Fruit fly (Drosophila melanogaster): ENCODE measurements around the gene RabGGTa.

RabGGTa gene

dm6 chr3R:5127790-5128243, at the start of gene RabGGTa:
RabGGTa (plus strand) TSS chr3R:5128087.
- TF ChIP-seq CG17801 (GFP tag; optimal IDR thresholded peaks at IDR 0.05; ENCODE audit: partially characterized antibody), result no peak

DNA sequence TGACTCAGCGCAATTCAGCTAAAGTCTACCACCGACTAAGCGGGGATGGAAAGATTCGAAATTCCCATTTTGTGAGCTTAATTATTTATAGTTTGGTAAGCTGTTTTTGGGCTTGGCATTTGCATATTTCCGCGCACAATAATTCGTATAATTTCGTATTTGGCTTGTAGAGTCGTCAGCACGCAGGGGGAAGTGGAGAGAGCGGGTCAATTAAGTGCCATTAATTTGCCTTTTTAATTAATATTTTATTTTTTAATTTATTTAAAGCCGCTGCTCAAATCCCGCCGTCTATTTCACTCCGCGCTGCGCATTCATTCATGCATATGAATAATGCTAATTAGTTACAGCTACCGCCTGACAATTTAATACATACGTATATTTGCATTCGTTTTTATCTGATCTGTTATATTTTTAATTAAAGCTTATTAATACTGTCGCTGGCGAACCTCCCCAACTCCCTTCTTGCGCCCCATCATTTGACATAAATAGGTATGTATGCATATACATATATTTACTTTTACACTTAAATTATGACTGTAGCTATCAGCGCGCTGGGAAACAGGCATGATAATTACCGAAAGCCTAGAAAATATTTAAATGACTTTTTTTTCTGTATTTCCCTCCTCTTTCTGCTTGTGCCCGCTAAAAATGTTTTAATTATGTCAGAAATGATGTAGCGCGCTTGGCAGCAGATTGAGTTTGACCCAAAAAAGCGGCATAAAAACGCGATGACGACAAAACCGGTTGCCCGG, 47.9 kb upstream of the RabGGTa start:
- TF ChIP-seq CG17801 (GFP tag; optimal IDR thresholded peaks at IDR 0.05; ENCODE audit: partially characterized antibody), result no peak

DNA sequence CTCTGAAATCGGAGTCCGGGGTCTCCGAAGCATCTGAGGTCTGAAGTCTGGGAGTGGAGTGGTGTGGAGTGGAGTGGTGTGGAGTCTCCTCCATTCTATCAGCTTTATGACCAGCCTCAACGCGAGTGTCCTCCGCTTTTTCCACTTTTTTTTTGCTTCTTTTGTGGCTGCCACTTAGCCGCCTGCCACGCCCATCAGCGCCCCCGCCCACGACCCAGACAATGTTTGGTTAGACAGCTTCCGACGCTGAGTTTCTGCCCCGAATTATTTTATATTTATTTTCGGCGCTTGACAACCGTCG, 47.4 kb upstream of the RabGGTa start:
- no peak for TF ChIP-seq CG17801 (GFP tag; optimal IDR thresholded peaks at IDR 0.05; ENCODE audit: partially characterized antibody)

DNA sequence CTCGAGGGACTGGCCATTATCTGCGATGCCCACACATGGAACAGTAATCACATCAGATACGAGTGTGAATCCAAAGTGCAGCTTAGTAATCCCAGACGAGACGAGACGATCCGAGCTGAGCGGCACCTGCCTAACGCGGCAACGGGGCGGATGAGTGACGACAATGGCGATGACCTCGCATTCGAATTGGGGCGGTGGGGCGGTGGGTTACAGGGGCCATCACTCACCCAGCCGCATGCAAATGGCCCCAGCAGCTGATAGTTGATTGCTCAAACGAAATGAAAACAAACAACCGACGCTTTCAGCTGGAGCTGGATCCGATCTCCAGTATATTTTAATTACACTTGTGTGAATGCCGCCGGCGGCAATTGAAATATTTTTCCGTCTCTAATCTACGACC, 46.2 kb upstream of the RabGGTa start:
- no peak for TF ChIP-seq CG17801 (GFP tag; optimal IDR thresholded peaks at IDR 0.05; ENCODE audit: partially characterized antibody)

DNA sequence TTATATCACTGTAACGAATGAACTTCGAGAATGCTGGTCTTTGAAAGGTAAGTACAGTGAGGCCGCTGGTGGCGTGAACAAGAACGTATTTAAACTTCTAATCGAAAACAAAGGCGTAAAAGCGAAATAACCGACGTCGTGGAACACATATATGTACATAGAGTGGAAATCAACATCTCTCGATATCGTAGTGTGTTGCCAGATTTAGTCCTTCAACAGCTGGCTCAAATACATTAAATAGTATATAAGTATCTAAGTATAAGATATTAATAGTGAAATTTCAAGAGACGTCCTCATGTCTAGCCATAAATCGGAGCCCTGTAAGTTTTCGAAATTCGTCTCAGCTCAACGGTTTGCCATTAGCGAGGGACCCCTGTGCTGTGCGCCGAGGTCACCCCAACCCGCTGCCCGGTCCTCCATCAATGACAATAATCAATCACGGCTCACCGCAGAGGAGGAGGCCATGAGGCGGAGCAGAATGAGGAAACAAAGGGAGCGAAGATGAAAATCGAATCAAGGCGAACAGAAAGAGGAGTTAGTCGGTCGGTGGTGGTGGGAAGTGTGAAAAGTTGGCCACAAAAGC, 44.8 kb upstream of the RabGGTa start:
- no peak for TF ChIP-seq CG17801 (GFP tag; optimal IDR thresholded peaks at IDR 0.05; ENCODE audit: partially characterized antibody)

- TF ChIP-seq CG17801 (GFP tag; optimal IDR thresholded peaks at IDR 0.05; ENCODE audit: partially characterized antibody), result no peak
These were observed 43.5 kb upstream of the RabGGTa start for dm6 chr3R:5084413-5084812.

DNA sequence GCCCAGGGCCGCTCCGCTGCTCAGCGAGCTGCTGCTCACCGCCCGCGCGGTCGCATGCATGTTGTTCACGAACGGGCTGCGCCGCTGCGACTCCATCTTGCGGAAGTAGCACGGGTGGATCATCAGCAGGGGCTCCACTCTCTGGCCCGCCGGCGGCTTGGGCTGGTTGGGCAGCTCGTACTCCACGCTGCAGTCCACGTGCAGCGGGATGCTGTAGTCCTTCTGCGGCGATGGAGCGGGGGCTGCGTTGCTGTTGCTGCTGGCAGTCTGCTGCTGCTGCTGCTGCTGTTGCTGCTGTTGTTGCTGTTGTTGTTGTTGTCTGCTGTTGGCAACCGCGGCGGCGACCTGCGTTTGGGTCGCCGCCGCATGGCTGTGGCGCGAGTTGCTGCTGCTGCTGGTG, 42.5 kb upstream of the RabGGTa start:
- TF ChIP-seq CG17801 (GFP tag; optimal IDR thresholded peaks at IDR 0.05; ENCODE audit: partially characterized antibody), result no peak

DNA sequence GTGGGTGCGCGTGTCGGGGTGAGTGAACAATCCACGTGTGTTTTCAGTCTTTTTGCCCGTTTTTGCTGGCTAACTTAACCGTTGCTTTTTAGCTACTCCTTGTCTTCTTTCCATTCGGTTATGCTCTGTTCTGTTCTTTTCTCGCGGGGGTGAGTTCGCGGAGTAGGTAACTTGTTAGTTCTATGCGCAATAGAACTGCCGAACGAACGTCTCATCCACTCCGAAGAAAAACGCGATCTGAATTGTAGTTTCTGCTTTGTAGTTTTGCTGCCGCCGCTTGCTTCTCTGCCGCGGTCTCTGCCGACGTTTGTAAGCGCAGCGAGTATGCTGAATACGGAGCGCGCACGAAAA, 41.4 kb upstream of the RabGGTa start:
- TF ChIP-seq CG17801 (GFP tag; optimal IDR thresholded peaks at IDR 0.05; ENCODE audit: partially characterized antibody), result peak; percentile 67

DNA sequence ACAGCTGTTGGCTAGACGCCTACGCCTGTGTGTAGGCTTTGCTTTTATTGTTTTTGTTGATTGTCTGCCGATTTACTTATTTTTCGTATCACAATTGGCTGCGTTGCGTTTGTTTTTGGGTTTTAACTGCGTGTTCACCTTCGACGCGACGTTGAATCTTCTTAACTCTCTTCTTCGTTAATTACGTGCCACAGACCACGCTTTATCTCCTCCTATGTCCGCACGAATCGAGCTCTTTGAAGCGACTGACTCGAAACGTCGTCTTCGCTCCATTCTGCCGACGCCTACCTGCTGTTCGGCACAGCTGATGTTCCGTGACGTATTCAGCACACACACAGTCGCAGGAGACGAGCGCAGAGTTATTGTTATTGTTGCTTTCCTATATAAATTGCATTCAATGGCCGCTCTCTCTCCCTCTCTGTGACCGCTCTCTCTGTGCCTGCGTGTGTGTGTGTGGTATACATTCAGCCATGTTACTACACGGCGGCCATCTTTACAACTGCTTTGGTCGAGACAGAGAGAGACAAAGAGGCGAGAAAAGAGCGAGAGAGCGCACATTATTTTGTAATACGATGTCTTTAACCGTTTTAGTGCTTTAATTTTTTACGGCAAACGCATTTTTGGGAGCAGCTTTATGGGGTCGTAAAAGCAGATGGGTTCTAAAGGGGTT, 40.9 kb upstream of the RabGGTa start, which contains the start of gene corto:
corto (minus strand) TSS at position 251 of the 670 bp plus-strand sequence.
- TF ChIP-seq CG17801 (GFP tag; optimal IDR thresholded peaks at IDR 0.05; ENCODE audit: partially characterized antibody), result peak; percentile 19

DNA sequence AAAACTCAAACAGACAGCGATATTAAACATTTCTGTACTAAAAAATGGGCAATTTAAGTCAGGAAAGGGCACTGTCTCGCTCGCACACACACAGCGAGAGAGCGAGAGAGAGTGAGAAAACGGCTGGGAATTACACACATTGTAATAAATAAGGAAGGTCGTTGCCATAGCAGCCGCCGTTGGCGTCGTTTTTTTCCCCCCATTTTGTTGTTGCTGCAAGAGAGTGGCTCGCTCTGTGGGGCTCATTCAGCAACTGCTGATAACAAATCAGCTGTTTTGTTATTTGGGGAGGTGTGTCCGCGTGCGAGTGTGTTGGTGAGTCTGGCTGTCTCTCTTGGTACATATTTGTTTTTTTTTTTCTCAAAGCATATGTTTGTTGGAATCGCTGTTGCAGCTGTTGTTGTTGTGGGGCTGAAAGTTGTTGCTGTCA, 40.0 kb upstream of the RabGGTa start:
- TF ChIP-seq CG17801 (GFP tag; optimal IDR thresholded peaks at IDR 0.05; ENCODE audit: partially characterized antibody), result peak; percentile 25

DNA sequence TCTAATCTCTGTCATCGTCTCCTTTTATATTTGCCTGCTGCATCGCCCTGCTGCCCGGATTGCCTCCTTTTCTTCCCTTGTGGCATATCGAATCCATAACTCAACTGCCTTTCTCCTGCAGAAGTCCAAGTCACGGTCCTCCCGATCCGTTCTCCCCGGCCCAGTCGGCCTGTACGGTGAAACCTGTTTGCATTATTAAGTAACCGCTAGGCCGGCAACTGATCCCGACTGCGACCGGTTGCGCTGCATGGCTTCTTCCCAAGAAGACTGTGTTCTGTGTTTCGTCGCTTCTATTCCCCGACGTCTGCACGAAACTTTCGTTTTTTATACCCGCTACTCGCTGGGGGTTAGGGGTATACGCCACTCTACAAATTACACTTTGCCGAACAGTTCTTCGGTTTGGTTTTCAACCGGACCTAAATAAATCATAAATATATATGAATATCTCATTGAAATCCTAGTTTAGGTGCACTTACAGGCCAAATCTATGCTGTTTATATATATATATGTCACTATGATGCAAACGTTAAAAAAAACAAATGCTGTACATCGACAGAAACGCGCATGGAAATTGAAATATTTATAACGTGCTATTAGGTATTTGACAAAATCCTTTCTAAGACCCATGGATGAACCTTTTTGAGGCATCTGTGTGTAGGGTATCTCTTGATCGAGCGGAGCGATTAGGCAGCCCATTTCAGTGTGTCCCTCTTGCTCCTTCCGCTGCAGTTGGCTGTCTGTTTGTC, 38.2 kb upstream of the RabGGTa start:
- no peak for TF ChIP-seq CG17801 (GFP tag; optimal IDR thresholded peaks at IDR 0.05; ENCODE audit: partially characterized antibody)

- no peak for TF ChIP-seq CG17801 (GFP tag; optimal IDR thresholded peaks at IDR 0.05; ENCODE audit: partially characterized antibody)
These were observed 37.6 kb upstream of the RabGGTa start for dm6 chr3R:5090286-5090685.

DNA sequence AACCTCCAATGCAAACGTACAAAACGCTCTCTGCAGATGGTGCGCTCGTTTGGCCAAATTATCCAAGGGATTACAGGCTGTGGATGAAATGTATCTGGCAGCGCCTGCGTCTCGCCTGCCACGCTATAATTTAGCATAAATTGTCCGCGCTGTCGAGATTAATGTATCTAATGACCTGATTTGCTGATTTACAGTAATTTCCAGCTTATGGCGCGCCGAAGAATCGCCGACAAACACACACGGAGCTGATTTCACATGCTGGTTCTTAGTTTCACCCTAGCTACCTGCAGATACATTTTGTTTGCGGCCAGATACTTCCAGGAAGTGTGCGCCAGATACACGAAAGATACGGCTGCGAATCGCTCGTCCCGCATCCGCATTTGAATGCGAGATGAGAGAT, 33.6 kb upstream of the RabGGTa start:
- no peak for TF ChIP-seq CG17801 (GFP tag; optimal IDR thresholded peaks at IDR 0.05; ENCODE audit: partially characterized antibody)

DNA sequence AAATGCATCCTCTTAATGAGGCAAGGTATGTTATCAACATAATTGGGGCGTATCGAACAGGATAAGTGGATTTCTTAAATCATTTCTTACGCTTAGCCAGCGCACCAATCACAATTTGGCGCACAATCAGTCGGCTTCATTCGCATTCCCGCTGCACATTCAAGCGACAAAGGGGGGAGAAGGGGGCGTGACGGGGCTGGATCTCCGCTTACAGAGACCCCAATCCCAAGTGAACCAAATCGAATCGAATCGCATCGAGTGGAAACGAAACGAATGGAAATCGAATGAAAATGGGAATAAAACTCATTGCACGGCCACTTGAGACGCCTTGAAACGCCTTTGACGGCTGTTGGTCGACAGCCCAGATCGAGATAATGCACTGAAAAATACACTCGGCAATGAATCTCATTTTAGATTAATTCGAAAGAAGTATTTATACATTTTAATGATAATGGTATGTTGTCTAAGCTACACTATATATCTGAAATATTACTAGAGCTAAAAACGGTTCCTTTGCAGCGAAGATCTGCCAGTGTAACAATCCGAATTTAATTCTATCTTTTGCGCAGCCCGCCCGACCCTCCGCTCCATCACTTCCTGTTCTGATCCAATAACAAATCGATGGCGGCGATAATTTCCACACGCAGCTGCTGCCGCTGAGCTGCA, 32.6 kb upstream of the RabGGTa start:
- TF ChIP-seq CG17801 (GFP tag; optimal IDR thresholded peaks at IDR 0.05; ENCODE audit: partially characterized antibody), result no peak

Measured in ovary, adult (tissue).